Worm (Caenorhabditis elegans): ENCODE results near the gene ikke-1.

- TF ChIP-seq ceh-2 (tag; optimal IDR thresholded peaks at IDR 0.05) (no peak), pqm-1 (tag; optimal IDR thresholded peaks at IDR 0.05) (no peak), ama-1 (optimal IDR thresholded peaks at IDR 0.05) (no peak), ets-4 (tag; optimal IDR thresholded peaks at IDR 0.05) (no peak), pha-4 (tag; optimal IDR thresholded peaks at IDR 0.05) (no peak), unc-86 (tag; optimal IDR thresholded peaks at IDR 0.05) (no peak), nfya-1 (tag; optimal IDR thresholded peaks at IDR 0.05) (no peak), sox-2 (GFP tag; IDR thresholded peaks at IDR 0.05) (no peak), hlh-6 (tag; optimal IDR thresholded peaks at IDR 0.05) (no peak), elt-2 (tag; optimal IDR thresholded peaks at IDR 0.05) (no peak)
These were observed 22.2 kb upstream of the ikke-1 start for ce11 chrIII:9072704-9073103.
